Worm (Caenorhabditis elegans) whole organism, L1 larva: ENCODE measurements around the gene cyp-33C7.

Experiments used
- Y116A8C.19 ChIP-seq: sonication (generic microtip); optimal IDR thresholded peaks from 2 replicates; lab custom pipeline; 2016; ENCODE audit warnings: missing compliant biosample characterization, missing genetic modification characterization, borderline replicate concordance
- alr-1 ChIP-seq: fragments of 200-800 bp; sonication (Bioruptor generic); optimal IDR thresholded peaks from 2 replicates; lab custom pipeline; 2018; ENCODE audit warnings: borderline replicate concordance, mild to moderate bottlenecking, missing genetic modification characterization, missing compliant biosample characterization
- aly-2 ChIP-seq: fragments of 150-350 bp; optimal IDR thresholded peaks from 2 replicates; lab custom pipeline; 2014; ENCODE audit warnings: missing biosample characterization, missing genetic modification characterization
- blmp-1 ChIP-seq: fragments of 150-350 bp; optimal IDR thresholded peaks from 2 replicates; lab custom pipeline; 2014; ENCODE audit warnings: missing biosample characterization, missing genetic modification characterization
- ceh-82 ChIP-seq, 3 experiments: fragments of 150-350 bp in 1 of 3; sonication (generic microtip) in 2 of 3; optimal IDR thresholded peaks; 2 replicates each; lab custom pipeline; 2014 to 2017; ENCODE audit warnings: missing biosample characterization in 3 of 3, missing genetic modification characterization in 3 of 3
- dpl-1 ChIP-seq, 3 experiments: fragments of 150-350 bp in 2 of 3; sonication (generic microtip) in 1 of 3; optimal IDR thresholded peaks; 2 replicates each; lab custom pipeline; 2014 to 2017; ENCODE audit warnings: missing biosample characterization in 3 of 3, missing genetic modification characterization in 3 of 3, missing genetic modification reagents in 3 of 3
- efl-1 ChIP-seq, 4 experiments: fragments of 150-350 bp; optimal IDR thresholded peaks in 3 of 4; peaks in 1 of 4; 1 replicate in 1 of 4; 2 replicates in 3 of 4; lab custom pipeline; 2014; ENCODE audit warnings: missing biosample characterization in 2 of 4, missing genetic modification characterization in 2 of 4, missing genetic modification reagents in 2 of 4
- egl-13 ChIP-seq: sonication (generic microtip); optimal IDR thresholded peaks from 2 replicates; lab custom pipeline; 2016; ENCODE audit warnings: missing genotype, missing genetic modification reagents, missing genetic modification characterization, missing compliant biosample characterization
- elt-2 ChIP-seq: sonication (generic microtip); optimal IDR thresholded peaks from 2 replicates; lab custom pipeline; 2016; ENCODE audit warnings: missing genetic modification characterization, mild to moderate bottlenecking, inconsistent platforms, missing compliant biosample characterization, missing genetic modification reagents
- fkh-4 ChIP-seq: sonication (generic microtip); optimal IDR thresholded peaks from 2 replicates; lab custom pipeline; 2016; ENCODE audit warnings: missing compliant biosample characterization, missing genetic modification characterization, borderline replicate concordance
- fkh-8 ChIP-seq: sonication (generic microtip); optimal IDR thresholded peaks from 2 replicates; lab custom pipeline; 2016; ENCODE audit warnings: mild to moderate bottlenecking, missing genetic modification characterization, missing compliant biosample characterization
- hpl-2 ChIP-seq: fragments of 150-350 bp; optimal IDR thresholded peaks from 2 replicates; lab custom pipeline; 2014; ENCODE audit warnings: missing biosample characterization, missing genetic modification reagents, missing genetic modification characterization
- irx-1 ChIP-seq: sonication (generic microtip); optimal IDR thresholded peaks from 2 replicates; lab custom pipeline; 2016; ENCODE audit warnings: missing genetic modification characterization, missing compliant biosample characterization
- jun-1 ChIP-seq: fragments of 150-350 bp; optimal IDR thresholded peaks from 2 replicates; lab custom pipeline; 2014; ENCODE audit warnings: missing biosample characterization, missing genetic modification reagents, missing genetic modification characterization
- lin-35 ChIP-seq, 2 experiments: fragments of 150-350 bp; optimal IDR thresholded peaks; 2 replicates each; lab custom pipeline; 2014; ENCODE audit warnings: missing biosample characterization in 2 of 2, missing genetic modification characterization in 2 of 2, missing genetic modification reagents in 2 of 2
- lin-39 ChIP-seq: fragments of 150-350 bp; optimal IDR thresholded peaks from 2 replicates; lab custom pipeline; 2014; ENCODE audit warnings: missing biosample characterization, missing genetic modification reagents, missing genetic modification characterization
- lsy-2 ChIP-seq, 2 experiments: fragments of 150-350 bp; optimal IDR thresholded peaks; 2 replicates each; lab custom pipeline; 2014; ENCODE audit warnings: missing biosample characterization in 2 of 2, missing genetic modification characterization in 2 of 2
- mab-9 ChIP-seq: fragments of 200-800 bp; sonication (Bioruptor generic); IDR thresholded peaks from 2 replicates; pipeline ENCODE4 v1.3.6; 2022; ENCODE audit warnings: missing genetic modification reagents, missing genetic modification characterization, missing compliant biosample characterization
- mep-1 ChIP-seq: fragments of 150-350 bp; optimal IDR thresholded peaks from 2 replicates; lab custom pipeline; 2014; ENCODE audit warnings: missing biosample characterization, missing genetic modification characterization
- nhr-20 ChIP-seq: sonication (generic microtip); optimal IDR thresholded peaks from 2 replicates; lab custom pipeline; 2016; ENCODE audit warnings: mild to moderate bottlenecking, missing genetic modification characterization, missing compliant biosample characterization
- nhr-47 ChIP-seq: sonication (generic microtip); optimal IDR thresholded peaks from 2 replicates; lab custom pipeline; 2016; ENCODE audit warnings: mild to moderate bottlenecking, missing genetic modification characterization, moderate library complexity, missing compliant biosample characterization
- nhr-71 ChIP-seq: sonication (generic microtip); optimal IDR thresholded peaks from 2 replicates; lab custom pipeline; 2016; ENCODE audit warnings: mild to moderate bottlenecking, missing genetic modification characterization, moderate library complexity, missing compliant biosample characterization
- pax-3 ChIP-seq: fragments of 200-800 bp; sonication (Bioruptor generic); optimal IDR thresholded peaks from 2 replicates; lab custom pipeline; 2018; ENCODE audit warnings: mild to moderate bottlenecking, missing genetic modification characterization, moderate library complexity, missing compliant biosample characterization
- rnt-1 ChIP-seq: sonication (generic microtip); optimal IDR thresholded peaks from 2 replicates; lab custom pipeline; 2016; ENCODE audit warnings: mild to moderate bottlenecking, missing genetic modification characterization, moderate library complexity, missing compliant biosample characterization
- snu-23 ChIP-seq: sonication (generic microtip); optimal IDR thresholded peaks from 2 replicates; lab custom pipeline; 2016; ENCODE audit warnings: missing genetic modification characterization, missing compliant biosample characterization
- sptf-1 ChIP-seq: fragments of 150-350 bp; optimal IDR thresholded peaks from 2 replicates; lab custom pipeline; 2014; ENCODE audit warnings: missing biosample characterization, missing genetic modification characterization
- sup-37 ChIP-seq: fragments of 200-800 bp; sonication (Bioruptor generic); optimal IDR thresholded peaks from 2 replicates; lab custom pipeline; 2018; ENCODE audit warnings: mild to moderate bottlenecking, missing genetic modification characterization, missing compliant biosample characterization
- swsn-7 ChIP-seq: sonication (generic microtip); optimal IDR thresholded peaks from 2 replicates; lab custom pipeline; 2016; ENCODE audit warnings: missing genetic modification characterization, missing compliant biosample characterization
- tbx-2 ChIP-seq: sonication (generic microtip); optimal IDR thresholded peaks from 2 replicates; lab custom pipeline; 2016; ENCODE audit warnings: missing genetic modification characterization, missing compliant biosample characterization
- unc-98 ChIP-seq: fragments of 200-800 bp; sonication (Bioruptor generic); IDR thresholded peaks from 2 replicates; pipeline ENCODE4 v1.3.6; 2022; ENCODE audit warnings: missing genetic modification characterization, missing compliant biosample characterization
- xbp-1 ChIP-seq: sonication (generic microtip); optimal IDR thresholded peaks from 2 replicates; lab custom pipeline; 2016; ENCODE audit warnings: missing genetic modification characterization, missing compliant biosample characterization
- zag-1 ChIP-seq: fragments of 150-350 bp; optimal IDR thresholded peaks from 2 replicates; lab custom pipeline; 2014; ENCODE audit warnings: missing biosample characterization, missing genetic modification characterization
- zip-4 ChIP-seq: fragments of 200-800 bp; sonication (Bioruptor generic); optimal IDR thresholded peaks from 2 replicates; lab custom pipeline; 2018; ENCODE audit warnings: mild to moderate bottlenecking, missing genetic modification characterization, moderate library complexity, missing compliant biosample characterization

cyp-33C7 gene

ce11 chrV:2226903-2227302, 23.4 kb upstream of the cyp-33C7 start, which contains the start of gene nhr-18:
TSS of gene nhr-18 (plus strand) at chrV:2227203.
- TF ChIP-seq fkh-4 (tag; lab: Kevin White, UChicago) = no peak
- TF ChIP-seq efl-1 (optimal IDR thresholded peaks at IDR 0.05; lab: Kevin White, UChicago) = no peak
- peak in 1 of 2 experiments; percentile 15 for TF ChIP-seq efl-1 (GFP tag; optimal IDR thresholded peaks at IDR 0.05 in 1 of 2; lab: Kevin White, UChicago)

- TF ChIP-seq hpl-2 (GFP tag; lab: Kevin White, UChicago) (no peak), sup-37 (no peak), tbx-2 (no peak)
Measured at ce11 chrV:2228781-2229180, 21.6 kb upstream of the cyp-33C7 start, which contains the start of gene nhr-126. TSS of gene nhr-126 (plus strand) at chrV:2229081.

ce11 chrV:2230912-2231311, 19.4 kb upstream of the cyp-33C7 start, which contains the start of gene nhr-134:
TSS of gene nhr-134 (plus strand) at chrV:2231223.
- TF ChIP-seq pax-3 (no peak), jun-1 (tag; lab: Kevin White, UChicago) (no peak), rnt-1 (tag; lab: Kevin White, UChicago) (no peak), elt-2 (tag; lab: Kevin White, UChicago) (peak; percentile 54), lin-35 (GFP tag; optimal IDR thresholded peaks at IDR 0.05; lab: Kevin White, UChicago) (peak in 1 of 2 experiments; percentile 10), efl-1 (optimal IDR thresholded peaks at IDR 0.05; lab: Kevin White, UChicago) (peak in 1 of 2 experiments; percentile 2), efl-1 (GFP tag; optimal IDR thresholded peaks at IDR 0.05 in 1 of 2; lab: Kevin White, UChicago) (peak in 1 of 2 experiments; percentile 12), nhr-20 (tag; lab: Kevin White, UChicago) (peak; percentile 26), aly-2 (tag; lab: Kevin White, UChicago) (no peak)

ce11 chrV:2233177-2233576, 17.2 kb upstream of the cyp-33C7 start, which contains the start of gene nhr-96:
TSS of gene nhr-96 (plus strand) at chrV:2233477.
- TF ChIP-seq xbp-1 (tag; lab: Kevin White, UChicago) (no peak), egl-13 (tag; lab: Kevin White, UChicago) (no peak), sptf-1 (no peak), unc-98 (no peak), efl-1 (optimal IDR thresholded peaks at IDR 0.05; lab: Kevin White, UChicago) (no peak), efl-1 (GFP tag; optimal IDR thresholded peaks at IDR 0.05 in 1 of 2; lab: Kevin White, UChicago) (peak in 1 of 2 experiments; percentile 70), lin-39 (tag; lab: Kevin White, UChicago) (no peak), fkh-8 (tag; lab: Kevin White, UChicago) (no peak)

ce11 chrV:2235848-2236247, 14.5 kb upstream of the cyp-33C7 start, which contains the start of gene cyp-33C4:
TSS of gene cyp-33C4 (plus strand) at chrV:2236140.
- no peak for TF ChIP-seq zip-4 (GFP tag; lab: Kevin White, UChicago)
- TF ChIP-seq lsy-2 (tag; optimal IDR thresholded peaks at IDR 0.05; lab: Kevin White, UChicago) = peak in 1 of 2 experiments; percentile 42
- TF ChIP-seq blmp-1 (tag; lab: Kevin White, UChicago) = peak; percentile 80
- TF ChIP-seq pax-3 = no peak
- TF ChIP-seq fkh-8 (tag; lab: Kevin White, UChicago) = peak; percentile 55
- TF ChIP-seq zag-1 (tag; lab: Kevin White, UChicago) = no peak
- peak; percentile 58 for TF ChIP-seq nhr-71 (tag; lab: Kevin White, UChicago)
- TF ChIP-seq mep-1 (tag; lab: Kevin White, UChicago) = peak; percentile 13
- peak; percentile 86 for TF ChIP-seq nhr-20 (tag; lab: Kevin White, UChicago)
- TF ChIP-seq alr-1 = no peak
- no peak for TF ChIP-seq Y116A8C.19 (tag; lab: Kevin White, UChicago)
- TF ChIP-seq dpl-1 (GFP tag; optimal IDR thresholded peaks at IDR 0.05; lab: Kevin White, UChicago) = peak in 1 of 3 experiments; percentile 26
- peak; percentile 26 to 48 for TF ChIP-seq efl-1 (optimal IDR thresholded peaks at IDR 0.05; lab: Kevin White, UChicago)
- peak; percentile 13 to 82 for TF ChIP-seq efl-1 (GFP tag; optimal IDR thresholded peaks at IDR 0.05 in 1 of 2; lab: Kevin White, UChicago)
- TF ChIP-seq irx-1 (tag; lab: Kevin White, UChicago) = no peak
- TF ChIP-seq mab-9 (GFP tag; lab: Robert Waterston, UW) = no peak
- TF ChIP-seq elt-2 (tag; lab: Kevin White, UChicago) = peak; percentile 18
- peak; percentile 34 for TF ChIP-seq swsn-7 (tag; lab: Kevin White, UChicago)
- peak; percentile 60 for TF ChIP-seq snu-23
- TF ChIP-seq ceh-82 (tag; optimal IDR thresholded peaks at IDR 0.05; lab: Kevin White, UChicago) = peak in 1 of 3 experiments; percentile 20
- peak; percentile 33 for TF ChIP-seq nhr-47
- peak in 1 of 2 experiments; percentile 35 for TF ChIP-seq lin-35 (GFP tag; optimal IDR thresholded peaks at IDR 0.05; lab: Kevin White, UChicago)
